Worm (Caenorhabditis elegans) whole organism, L3 larva: ENCODE measurements around the gene C53B4.2.
A peak's percentile ranks its signal among the peaks of the same experiment; 100 is the strongest.

Experiments used
- R02D3.7 ChIP-seq: fragments of 150-350 bp; optimal IDR thresholded peaks from 2 replicates; lab custom pipeline; 2014; ENCODE audit warnings: missing biosample characterization, missing genetic modification characterization
- ZK546.5 ChIP-seq: sonication (generic microtip); optimal IDR thresholded peaks from 2 replicates; lab custom pipeline; 2017; ENCODE audit warnings: missing biosample characterization, missing genetic modification characterization
- aly-2 ChIP-seq: fragments of 150-350 bp; optimal IDR thresholded peaks from 2 replicates; lab custom pipeline; 2014; ENCODE audit warnings: missing biosample characterization, missing genetic modification characterization
- ama-1 ChIP-seq: fragments of 150-350 bp; optimal IDR thresholded peaks from 2 replicates; lab custom pipeline; 2018
- ceh-16 ChIP-seq: sonication (generic microtip); optimal IDR thresholded peaks from 2 replicates; lab custom pipeline; 2017; ENCODE audit warnings: missing biosample characterization, missing genetic modification characterization
- ceh-28 ChIP-seq: fragments of 150-350 bp; optimal IDR thresholded peaks from 2 replicates; lab custom pipeline; 2014; ENCODE audit warnings: missing biosample characterization, missing genetic modification reagents, missing genetic modification characterization
- ceh-82 ChIP-seq: fragments of 150-350 bp; optimal IDR thresholded peaks from 2 replicates; lab custom pipeline; 2014; ENCODE audit warnings: missing biosample characterization, missing genetic modification characterization
- ceh-9 ChIP-seq: sonication (generic microtip); optimal IDR thresholded peaks from 2 replicates; lab custom pipeline; 2018; ENCODE audit warnings: missing biosample characterization, missing genetic modification characterization
- egl-27 ChIP-seq: sonication (generic microtip); optimal IDR thresholded peaks from 4 replicates; lab custom pipeline; 2017; ENCODE audit warnings: missing biosample characterization, missing genetic modification reagents, missing genetic modification characterization
- egl-5 ChIP-seq: fragments of 150-350 bp; optimal IDR thresholded peaks from 2 replicates; lab custom pipeline; 2017; ENCODE audit warnings: missing biosample characterization, missing genetic modification reagents, missing genetic modification characterization, inconsistent platforms
- elt-1 ChIP-seq: fragments of 150-350 bp; optimal IDR thresholded peaks from 2 replicates; lab custom pipeline; 2014; ENCODE audit warnings: missing biosample characterization, missing genetic modification characterization
- elt-2 ChIP-seq: sonication (generic microtip); optimal IDR thresholded peaks from 2 replicates; lab custom pipeline; 2016; ENCODE audit warnings: missing genetic modification reagents, mild to moderate bottlenecking, missing genetic modification characterization, missing compliant biosample characterization
- elt-3 ChIP-seq, 3 experiments: fragments of 150-350 bp in 1 of 3; sonication (generic microtip) in 2 of 3; optimal IDR thresholded peaks; 2 replicates in 2 of 3; 4 replicates in 1 of 3; lab custom pipeline; 2014 to 2017; ENCODE audit warnings: missing biosample characterization in 3 of 3, missing genetic modification characterization in 3 of 3
- eor-1 ChIP-seq, 2 experiments: fragments of 150-350 bp; optimal IDR thresholded peaks; 2 replicates each; lab custom pipeline; 2014 to 2018; ENCODE audit warnings: missing biosample characterization in 2 of 2, missing genetic modification characterization in 2 of 2
- fkh-10 ChIP-seq: sonication (generic microtip); optimal IDR thresholded peaks from 2 replicates; lab custom pipeline; 2017; ENCODE audit warnings: missing biosample characterization, missing genetic modification reagents, missing genetic modification characterization
- fkh-2 ChIP-seq: fragments of 150-350 bp; optimal IDR thresholded peaks from 2 replicates; lab custom pipeline; 2014; ENCODE audit warnings: missing biosample characterization, missing genetic modification reagents, missing genetic modification characterization
- fos-1 ChIP-seq: fragments of 150-350 bp; optimal IDR thresholded peaks from 2 replicates; lab custom pipeline; 2014; ENCODE audit warnings: missing biosample characterization, missing genetic modification characterization
- hmg-11 ChIP-seq: sonication (generic microtip); optimal IDR thresholded peaks from 2 replicates; lab custom pipeline; 2016; ENCODE audit warnings: missing genetic modification characterization, missing compliant biosample characterization
- jun-1 ChIP-seq: fragments of 150-350 bp; optimal IDR thresholded peaks from 2 replicates; lab custom pipeline; 2014; ENCODE audit warnings: missing biosample characterization, missing genetic modification reagents, missing genetic modification characterization
- lin-15B ChIP-seq: fragments of 150-350 bp; optimal IDR thresholded peaks from 2 replicates; lab custom pipeline; 2014; ENCODE audit warnings: missing biosample characterization, missing genetic modification characterization
- lin-39 ChIP-seq: fragments of 150-350 bp; optimal IDR thresholded peaks from 2 replicates; lab custom pipeline; 2018; ENCODE audit warnings: missing biosample characterization, missing genetic modification reagents, missing genetic modification characterization
- lsy-12 ChIP-seq: sonication (generic microtip); optimal IDR thresholded peaks from 2 replicates; lab custom pipeline; 2016; ENCODE audit warnings: mild to moderate bottlenecking, missing genetic modification characterization, missing compliant biosample characterization
- mdl-1 ChIP-seq: fragments of 150-350 bp; optimal IDR thresholded peaks from 2 replicates; lab custom pipeline; 2014; ENCODE audit warnings: missing biosample characterization, missing genetic modification characterization
- mml-1 ChIP-seq: fragments of 150-350 bp; sonication (generic microtip); optimal IDR thresholded peaks from 3 replicates; lab custom pipeline; 2014; ENCODE audit warnings: missing biosample characterization, missing genetic modification characterization
- nfya-1 ChIP-seq: sonication (generic microtip); optimal IDR thresholded peaks from 2 replicates; lab custom pipeline; 2017; ENCODE audit warnings: missing genetic modification characterization, mild to moderate bottlenecking, missing compliant biosample characterization, antibody characterized with exemption, moderate library complexity; ENCODE audit not compliant: insufficient read depth
- nhr-12 ChIP-seq: fragments of 150-350 bp; optimal IDR thresholded peaks from 2 replicates; lab custom pipeline; 2014; ENCODE audit warnings: missing biosample characterization, missing genetic modification characterization
- nhr-23 ChIP-seq: fragments of 150-350 bp; optimal IDR thresholded peaks from 2 replicates; lab custom pipeline; 2014; ENCODE audit warnings: missing biosample characterization, missing genetic modification reagents, missing genetic modification characterization
- nhr-237 ChIP-seq: fragments of 150-350 bp; optimal IDR thresholded peaks from 2 replicates; lab custom pipeline; 2014; ENCODE audit warnings: missing biosample characterization, missing genetic modification characterization
- nhr-25 ChIP-seq: sonication (generic microtip); optimal IDR thresholded peaks from 2 replicates; lab custom pipeline; 2017; ENCODE audit warnings: missing biosample characterization, missing genetic modification characterization
- nhr-28 ChIP-seq: fragments of 150-350 bp; optimal IDR thresholded peaks from 2 replicates; lab custom pipeline; 2014; ENCODE audit warnings: missing biosample characterization, missing genetic modification characterization
- nhr-67 ChIP-seq: fragments of 150-350 bp; optimal IDR thresholded peaks from 2 replicates; lab custom pipeline; 2014; ENCODE audit warnings: missing biosample characterization, missing genetic modification characterization
- nhr-76 ChIP-seq: fragments of 150-350 bp; sonication (generic microtip); optimal IDR thresholded peaks from 5 replicates; lab custom pipeline; 2014; ENCODE audit warnings: missing biosample characterization, missing genetic modification characterization
- nhr-77 ChIP-seq: fragments of 150-350 bp; optimal IDR thresholded peaks from 2 replicates; lab custom pipeline; 2014; ENCODE audit warnings: missing biosample characterization, missing genetic modification characterization
- pha-4 ChIP-seq: fragments of 150-350 bp; optimal IDR thresholded peaks from 2 replicates; lab custom pipeline; 2014; ENCODE audit warnings: missing biosample characterization, missing genetic modification reagents, missing genetic modification characterization
- pqm-1 ChIP-seq: fragments of 150-350 bp; optimal IDR thresholded peaks from 2 replicates; lab custom pipeline; 2017; ENCODE audit warnings: missing biosample characterization, missing genetic modification characterization, inconsistent platforms
- sea-2 ChIP-seq: fragments of 150-350 bp; sonication (generic microtip); optimal IDR thresholded peaks from 4 replicates; lab custom pipeline; 2014; ENCODE audit warnings: missing biosample characterization, missing genetic modification reagents, missing genetic modification characterization
- skn-1 ChIP-seq: fragments of 150-350 bp; optimal IDR thresholded peaks from 2 replicates; lab custom pipeline; 2014; ENCODE audit warnings: missing biosample characterization, missing genetic modification characterization
- snpc-4 ChIP-seq: fragments of 150-350 bp; optimal IDR thresholded peaks from 2 replicates; lab custom pipeline; 2014; ENCODE audit warnings: missing biosample characterization, missing genetic modification characterization
- tbx-2 ChIP-seq: sonication (generic microtip); optimal IDR thresholded peaks from 2 replicates; lab custom pipeline; 2016; ENCODE audit warnings: mild to moderate bottlenecking, missing genetic modification characterization, missing compliant biosample characterization
- unc-39 ChIP-seq: sonication (generic microtip); optimal IDR thresholded peaks from 4 replicates; lab custom pipeline; 2017; ENCODE audit warnings: missing biosample characterization, missing genetic modification characterization
- unc-62 ChIP-seq: fragments of 150-350 bp; sonication (generic microtip); optimal IDR thresholded peaks from 4 replicates; lab custom pipeline; 2014; ENCODE audit warnings: missing biosample characterization, missing genetic modification reagents, missing genetic modification characterization
- zag-1 ChIP-seq: fragments of 150-350 bp; optimal IDR thresholded peaks from 2 replicates; lab custom pipeline; 2014; ENCODE audit warnings: missing biosample characterization, missing genetic modification characterization
- ztf-11 ChIP-seq: fragments of 150-350 bp; optimal IDR thresholded peaks from 2 replicates; lab custom pipeline; 2014; ENCODE audit warnings: missing biosample characterization, missing genetic modification characterization
- ztf-4 ChIP-seq: fragments of 150-350 bp; optimal IDR thresholded peaks from 2 replicates; lab custom pipeline; 2014; ENCODE audit warnings: missing biosample characterization, missing genetic modification characterization

C53B4.2 gene

DNA sequence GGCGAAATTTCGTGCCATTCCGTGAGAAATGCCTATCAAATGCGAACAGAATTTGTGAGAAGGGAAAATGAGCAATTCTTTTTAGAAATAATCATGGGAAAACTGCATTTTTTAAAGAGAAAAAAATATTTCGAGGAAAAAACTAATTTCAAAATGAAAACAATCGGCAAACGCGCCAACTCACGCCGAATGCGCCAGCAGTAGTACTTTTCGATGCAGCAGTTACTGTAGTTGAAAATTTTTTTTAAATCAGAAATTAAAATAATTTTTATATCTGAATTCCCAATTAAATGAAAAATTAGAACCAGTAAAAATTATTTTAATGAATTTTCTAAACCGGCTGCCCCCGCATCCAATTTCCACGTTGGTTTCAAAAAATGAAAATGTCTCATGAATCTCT is 42.6 kb upstream of the C53B4.2 start:
- TF ChIP-seq ceh-16 (tag; lab: Kevin White, UChicago) (no peak), pqm-1 (tag; lab: Kevin White, UChicago) (no peak), ceh-9 (tag; lab: Kevin White, UChicago) (no peak)

DNA sequence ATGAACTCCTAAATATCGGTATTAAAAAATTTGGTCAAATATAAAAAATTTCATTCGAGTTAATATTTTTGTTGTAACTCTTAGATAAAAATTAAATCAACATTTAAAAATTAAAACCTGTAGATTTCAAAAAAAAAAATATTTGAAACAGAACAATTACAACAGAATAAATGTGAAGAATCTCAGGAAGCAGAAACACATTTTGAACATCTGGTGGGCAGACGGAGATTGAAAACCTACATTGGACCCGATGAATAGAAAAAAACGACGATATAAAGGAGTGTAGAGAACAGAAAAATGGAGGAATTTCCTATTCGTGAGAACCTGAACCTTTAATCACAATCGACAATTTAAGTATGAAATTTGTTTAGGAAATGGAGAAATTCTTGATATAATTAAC is 41.9 kb upstream of the C53B4.2 start:
- no peak for TF ChIP-seq R02D3.7
- no peak for TF ChIP-seq ceh-9 (tag; lab: Kevin White, UChicago)
- TF ChIP-seq fos-1 (tag; lab: Kevin White, UChicago), result no peak
- no peak for TF ChIP-seq fkh-2 (tag; lab: Kevin White, UChicago)

DNA sequence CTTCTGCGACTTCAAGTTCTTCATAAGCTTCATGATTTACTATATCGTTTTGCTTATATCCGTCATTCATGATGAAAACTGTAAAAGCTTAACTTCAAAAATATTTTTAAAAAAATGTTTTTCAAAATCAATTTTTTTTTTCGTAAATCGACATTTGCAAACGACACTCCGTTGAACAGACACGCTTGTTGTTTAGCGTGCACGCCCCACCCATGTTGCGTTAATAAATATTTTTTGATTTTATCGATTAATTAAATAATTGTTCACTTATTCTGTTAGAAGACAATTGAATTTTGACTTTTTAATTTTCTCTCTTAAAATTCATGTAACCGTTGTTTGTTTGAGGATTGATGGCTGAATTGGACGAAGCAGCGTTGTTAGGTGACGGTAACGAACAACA is 40.0 kb upstream of the C53B4.2 start, which contains the start of the genes D1046.2 and cfim-2:
Gene D1046.2 (minus strand): TSS at position 78 of the 400 bp plus-strand sequence.
Gene cfim-2 (plus strand): TSS at position 335 of the 400 bp plus-strand sequence.
- TF ChIP-seq R02D3.7 (peak; percentile 12), lin-15B (peak; percentile 28), nhr-237 (no peak), pha-4 (peak; percentile 44), ceh-82 (tag; lab: Kevin White, UChicago) (no peak), nfya-1 (tag; lab: Kevin White, UChicago) (peak; percentile 42), nhr-23 (tag; lab: Kevin White, UChicago) (peak; percentile 38)

- TF ChIP-seq elt-3 (tag; optimal IDR thresholded peaks at IDR 0.05; lab: Kevin White, UChicago) (no peak), tbx-2 (tag; lab: Kevin White, UChicago) (no peak), nhr-25 (tag; lab: Kevin White, UChicago) (no peak), ceh-16 (tag; lab: Kevin White, UChicago) (no peak), eor-1 (tag; optimal IDR thresholded peaks at IDR 0.05; lab: Kevin White, UChicago) (no peak)
These were observed 39.5 kb upstream of the C53B4.2 start for ce11 chrIV:8926511-8926910.

- TF ChIP-seq tbx-2 (tag; lab: Kevin White, UChicago), result peak; percentile 58
- no peak for TF ChIP-seq nhr-67 (tag; lab: Kevin White, UChicago)
- TF ChIP-seq nfya-1 (tag; lab: Kevin White, UChicago), result peak; percentile 67
- no peak for TF ChIP-seq fkh-2 (tag; lab: Kevin White, UChicago)
- peak; percentile 28 for TF ChIP-seq pqm-1 (tag; lab: Kevin White, UChicago)
- peak; percentile 57 for TF ChIP-seq R02D3.7
- TF ChIP-seq elt-2 (tag; lab: Kevin White, UChicago), result peak; percentile 72
- TF ChIP-seq snpc-4 (tag; lab: Kevin White, UChicago), result no peak
- peak; percentile 95 for TF ChIP-seq hmg-11 (tag; lab: Kevin White, UChicago)
- TF ChIP-seq fos-1 (tag; lab: Kevin White, UChicago), result no peak
- no peak for TF ChIP-seq ceh-82 (tag; lab: Kevin White, UChicago)
- no peak for TF ChIP-seq ceh-9 (tag; lab: Kevin White, UChicago)
- no peak for TF ChIP-seq mml-1 (tag; lab: Kevin White, UChicago)
- no peak for TF ChIP-seq unc-39 (tag; lab: Kevin White, UChicago)
- peak; percentile 86 for TF ChIP-seq ama-1 (lab: Kevin White, UChicago)
- peak; percentile 73 for TF ChIP-seq nhr-23 (tag; lab: Kevin White, UChicago)
- no peak for TF ChIP-seq sea-2 (GFP tag; lab: Kevin White, UChicago)
- peak; percentile 25 for TF ChIP-seq unc-62 (GFP tag; lab: Kevin White, UChicago)
- TF ChIP-seq ceh-16 (tag; lab: Kevin White, UChicago), result no peak
- TF ChIP-seq nhr-237, result no peak
- no peak for TF ChIP-seq eor-1 (tag; optimal IDR thresholded peaks at IDR 0.05; lab: Kevin White, UChicago)
- TF ChIP-seq lin-15B, result peak; percentile 35
- TF ChIP-seq egl-27 (tag; lab: Kevin White, UChicago), result no peak
- peak; percentile 78 for TF ChIP-seq pha-4
- TF ChIP-seq elt-1 (tag; lab: Kevin White, UChicago), result no peak
- TF ChIP-seq skn-1, result peak; percentile 20
- TF ChIP-seq ceh-28, result peak; percentile 67
- TF ChIP-seq aly-2 (tag; lab: Kevin White, UChicago), result no peak
- TF ChIP-seq nhr-12, result no peak
- no peak for TF ChIP-seq zag-1 (tag; lab: Kevin White, UChicago)
- TF ChIP-seq lsy-12 (tag; lab: Kevin White, UChicago), result peak; percentile 73
- no peak for TF ChIP-seq nhr-77 (tag; lab: Kevin White, UChicago)
- no peak for TF ChIP-seq ZK546.5
- no peak for TF ChIP-seq nhr-76 (tag; lab: Kevin White, UChicago)
- no peak for TF ChIP-seq fkh-10 (GFP tag; lab: Kevin White, UChicago)
- TF ChIP-seq egl-5, result peak; percentile 36
- peak; percentile 92 for TF ChIP-seq lin-39 (tag; lab: Kevin White, UChicago)
- TF ChIP-seq jun-1 (tag; lab: Kevin White, UChicago), result peak; percentile 51
- no peak for TF ChIP-seq mdl-1
- no peak for TF ChIP-seq nhr-28 (tag; lab: Kevin White, UChicago)
- TF ChIP-seq ztf-11 (tag; lab: Kevin White, UChicago), result no peak
- peak; percentile 57 for TF ChIP-seq ztf-4 (tag; lab: Kevin White, UChicago)
- TF ChIP-seq nhr-25 (tag; lab: Kevin White, UChicago), result peak; percentile 81
These were observed 38.9 kb upstream of the C53B4.2 start for ce11 chrIV:8927093-8927492.
